Fruit fly (Drosophila melanogaster) whole organism, embryonic: ENCODE results near the gene CG10195.
A peak's percentile ranks its signal among the peaks of the same experiment; 100 is the strongest.

Experiments
- Ada2b ChIP-seq: fragments of 200-800 bp; sonication (Bioruptor generic); IDR thresholded peaks from 2 replicates; pipeline ENCODE4 v1.3.6; 2022; ENCODE audit warnings: missing biosample characterization, missing genetic modification characterization
- Antp ChIP-seq: fragments of 200-800 bp; sonication (Bioruptor generic); optimal IDR thresholded peaks from 3 replicates; lab custom pipeline; 2016; ENCODE audit warnings: missing biosample characterization, missing genetic modification characterization
- Atf6 ChIP-seq: fragments of 200-800 bp; sonication (Bioruptor generic); IDR thresholded peaks from 2 replicates; pipeline ENCODE4 v1.3.6; 2022; ENCODE audit warnings: missing biosample characterization, missing genetic modification characterization
- CG11504 ChIP-seq: fragments of 200-800 bp; sonication (Bioruptor generic); optimal IDR thresholded peaks from 3 replicates; lab custom pipeline; 2019; ENCODE audit warnings: missing biosample characterization, mild to moderate bottlenecking, missing genetic modification characterization, moderate library complexity
- CG1233 ChIP-seq: fragments of 200-800 bp; sonication (Bioruptor generic); optimal IDR thresholded peaks from 4 replicates; lab custom pipeline; 2018; ENCODE audit warnings: missing biosample characterization, mild to moderate bottlenecking, missing genetic modification characterization
- CG12391 ChIP-seq: fragments of 200-800 bp; sonication (Bioruptor generic); optimal IDR thresholded peaks from 3 replicates; lab custom pipeline; 2018; ENCODE audit warnings: missing biosample characterization, mild to moderate bottlenecking, missing genetic modification characterization, moderate library complexity
- CG14441 ChIP-seq: fragments of 200-800 bp; sonication (Bioruptor generic); IDR thresholded peaks from 2 replicates; pipeline ENCODE4 v1.3.6; 2022; ENCODE audit warnings: missing biosample characterization, missing genetic modification characterization
- CG1602 ChIP-seq: fragments of 200-800 bp; sonication (Bioruptor generic); optimal IDR thresholded peaks from 3 replicates; lab custom pipeline; 2016; ENCODE audit warnings: missing biosample characterization, missing genetic modification characterization
- CG1603 ChIP-seq: fragments of 200-800 bp; sonication (Bioruptor generic); optimal IDR thresholded peaks from 2 replicates; lab custom pipeline; 2019; ENCODE audit warnings: missing biosample characterization, mild to moderate bottlenecking, missing genetic modification characterization, moderate library complexity
- CG16813 ChIP-seq: fragments of 200-800 bp; sonication (Bioruptor generic); IDR thresholded peaks from 3 replicates; pipeline ENCODE4 v1.3.6; 2022; ENCODE audit warnings: missing biosample characterization, missing genetic modification characterization; ENCODE audit not compliant: partially characterized antibody
- CG17829 ChIP-seq: fragments of 200-800 bp; optimal IDR thresholded peaks from 2 replicates; lab custom pipeline; 2019; ENCODE audit warnings: missing biosample characterization, mild to moderate bottlenecking, missing genetic modification characterization, moderate library complexity
- CG18262 ChIP-seq: fragments of 200-800 bp; optimal IDR thresholded peaks from 3 replicates; lab custom pipeline; 2019; ENCODE audit warnings: missing biosample characterization, mild to moderate bottlenecking, missing genetic modification characterization, moderate library complexity
- CG1832 ChIP-seq: fragments of 200-800 bp; sonication (Bioruptor generic); optimal IDR thresholded peaks from 2 replicates; lab custom pipeline; 2017; ENCODE audit warnings: missing biosample characterization, mild to moderate bottlenecking, missing genetic modification characterization, inconsistent platforms
- CG2202 ChIP-seq: fragments of 200-800 bp; sonication (Bioruptor generic); optimal IDR thresholded peaks from 2 replicates; lab custom pipeline; 2018; ENCODE audit warnings: missing biosample characterization, mild to moderate bottlenecking, missing genetic modification characterization
- CG32532 ChIP-seq: fragments of 200-800 bp; sonication (Bioruptor generic); IDR thresholded peaks from 2 replicates; pipeline ENCODE4 v1.3.6; 2022; ENCODE audit warnings: missing biosample characterization, missing genetic modification characterization
- CG5180 ChIP-seq: fragments of 200-800 bp; sonication (Bioruptor generic); optimal IDR thresholded peaks from 3 replicates; lab custom pipeline; 2017; ENCODE audit warnings: missing biosample characterization, missing genetic modification characterization, mild to moderate bottlenecking, moderate library complexity, missing genetic modification reagents
- CG7786 ChIP-seq: fragments of 200-800 bp; sonication (Bioruptor generic); optimal IDR thresholded peaks from 2 replicates; lab custom pipeline; 2016; ENCODE audit warnings: missing biosample characterization, missing genetic modification characterization
- CG7839 ChIP-seq: fragments of 200-800 bp; sonication (Bioruptor generic); optimal IDR thresholded peaks from 3 replicates; lab custom pipeline; 2018; ENCODE audit warnings: missing biosample characterization, mild to moderate bottlenecking, missing genetic modification characterization, moderate library complexity
- CG8388 ChIP-seq: fragments of 200-800 bp; sonication (Bioruptor generic); optimal IDR thresholded peaks from 2 replicates; lab custom pipeline; 2019; ENCODE audit warnings: missing biosample characterization, mild to moderate bottlenecking, missing genetic modification characterization, moderate library complexity
- CG9797 ChIP-seq: fragments of 200-800 bp; sonication (Bioruptor generic); optimal IDR thresholded peaks from 3 replicates; lab custom pipeline; 2018; ENCODE audit warnings: missing biosample characterization, mild to moderate bottlenecking, missing genetic modification characterization
- CG9817 ChIP-seq: fragments of 200-800 bp; sonication (Bioruptor generic); optimal IDR thresholded peaks from 2 replicates; lab custom pipeline; 2018; ENCODE audit warnings: missing biosample characterization, mild to moderate bottlenecking, missing genetic modification characterization, moderate library complexity
- D ChIP-seq, 2 experiments: fragments of 200-800 bp in 1 of 2; fragments of >200 bp in 1 of 2; sonication (Bioruptor generic) in 1 of 2; optimal IDR thresholded peaks; 2 replicates in 1 of 2; 3 replicates in 1 of 2; lab custom pipeline; 2017; ENCODE audit warnings: mild to moderate bottlenecking in 1 of 2, missing biosample characterization in 1 of 2, missing genetic modification characterization in 1 of 2, missing genetic modification reagents in 1 of 2
- Dfd ChIP-seq, 2 experiments: fragments of >200 bp; optimal IDR thresholded peaks; 2 replicates each; lab custom pipeline; 2017; ENCODE audit warnings: missing biosample characterization in 2 of 2, missing genetic modification characterization in 2 of 2
- Hr78 ChIP-seq, 2 experiments: fragments of 200-800 bp in 1 of 2; fragments of >200 bp in 1 of 2; sonication (Bioruptor generic) in 1 of 2; optimal IDR thresholded peaks; 2 replicates each; lab custom pipeline; 2017 to 2019; ENCODE audit warnings: missing biosample characterization in 2 of 2, missing genetic modification characterization in 2 of 2, mild to moderate bottlenecking in 1 of 2, moderate library complexity in 1 of 2
- Med ChIP-seq: fragments of 200-800 bp; sonication (Bioruptor generic); peaks from one replicate; lab custom pipeline; 2016; ENCODE audit warnings: missing biosample characterization, missing genetic modification characterization, mild to moderate bottlenecking, inconsistent platforms, moderate library complexity
- Meics ChIP-seq: fragments of 200-800 bp; sonication (Bioruptor generic); optimal IDR thresholded peaks from 2 replicates; lab custom pipeline; 2017; ENCODE audit warnings: missing biosample characterization, mild to moderate bottlenecking, missing genetic modification characterization
- NK7.1 ChIP-seq: fragments of 200-800 bp; sonication (Bioruptor generic); optimal IDR thresholded peaks from 3 replicates; lab custom pipeline; 2016; ENCODE audit warnings: missing biosample characterization, missing genetic modification characterization
- Optix ChIP-seq: fragments of 200-800 bp; sonication (Bioruptor generic); IDR thresholded peaks from 3 replicates; pipeline ENCODE4 v1.3.6; 2022; ENCODE audit warnings: missing biosample characterization, missing genetic modification characterization
- Ravus ChIP-seq: fragments of 200-800 bp; sonication (Bioruptor generic); IDR thresholded peaks from 2 replicates; pipeline ENCODE4 v1.3.6; 2022; ENCODE audit warnings: missing biosample characterization, missing genetic modification characterization
- Sry-β ChIP-seq: fragments of 200-800 bp; sonication (Bioruptor generic); optimal IDR thresholded peaks from 2 replicates; lab custom pipeline; 2018; ENCODE audit warnings: missing biosample characterization, mild to moderate bottlenecking, missing genetic modification characterization, moderate library complexity
- Stat92E ChIP-seq, 3 experiments: fragments of >200 bp in 2 of 3; fragments of 200-800 bp in 1 of 3; sonication (Bioruptor generic) in 1 of 3; optimal IDR thresholded peaks; 2 replicates each; lab custom pipeline; 2017 to 2019; ENCODE audit warnings: missing biosample characterization in 3 of 3, missing genetic modification characterization in 3 of 3, mild to moderate bottlenecking in 1 of 3, moderate library complexity in 1 of 3
- Vsx1 ChIP-seq: fragments of 200-800 bp; sonication (Bioruptor generic); optimal IDR thresholded peaks from 2 replicates; lab custom pipeline; 2017; ENCODE audit warnings: missing biosample characterization, mild to moderate bottlenecking, missing genetic modification characterization, missing genetic modification reagents
- Xrp1 ChIP-seq: fragments of 200-800 bp; sonication (Bioruptor generic); IDR thresholded peaks from 2 replicates; pipeline ENCODE4 v1.3.6; 2022; ENCODE audit warnings: missing biosample characterization, missing genetic modification characterization
- crol ChIP-seq: fragments of 200-800 bp; sonication (Bioruptor generic); IDR thresholded peaks from 2 replicates; pipeline ENCODE4 v1.3.6; 2022; ENCODE audit warnings: missing biosample characterization, missing genetic modification characterization
- dan ChIP-seq: fragments of 200-800 bp; sonication (Bioruptor generic); IDR thresholded peaks from 2 replicates; pipeline ENCODE4 v1.3.6; 2022; ENCODE audit warnings: missing biosample characterization, missing genetic modification characterization
- dati ChIP-seq: fragments of 200-800 bp; sonication (Bioruptor generic); IDR thresholded peaks from 2 replicates; pipeline ENCODE4 v1.3.6; 2022; ENCODE audit warnings: missing biosample characterization, missing genetic modification characterization
- esg ChIP-seq: fragments of 200-800 bp; sonication (Bioruptor generic); conservative IDR thresholded peaks from 2 replicates; pipeline ENCODE4 v1.3.6; 2022; ENCODE audit warnings: missing biosample characterization, missing genetic modification characterization
- gsb ChIP-seq: fragments of 200-800 bp; sonication (Bioruptor generic); IDR thresholded peaks from 2 replicates; pipeline ENCODE4 v1.3.6; 2022; ENCODE audit warnings: missing biosample characterization, missing genetic modification characterization
- hb ChIP-seq: fragments of 200-800 bp; sonication (Bioruptor generic); IDR thresholded peaks from 3 replicates; pipeline ENCODE4 v1.3.6; 2022; ENCODE audit warnings: missing biosample characterization, missing genetic modification characterization; ENCODE audit not compliant: partially characterized antibody
- jumu ChIP-seq: fragments of 200-800 bp; sonication (Bioruptor generic); optimal IDR thresholded peaks from 3 replicates; lab custom pipeline; 2016; ENCODE audit warnings: missing biosample characterization, missing genetic modification characterization
- nerfin-1 ChIP-seq: fragments of 200-800 bp; sonication (Bioruptor generic); optimal IDR thresholded peaks from 3 replicates; lab custom pipeline; 2019; ENCODE audit warnings: missing biosample characterization, mild to moderate bottlenecking, missing genetic modification characterization, moderate library complexity
- nerfin-2 ChIP-seq: fragments of 200-800 bp; sonication (Bioruptor generic); IDR thresholded peaks from 2 replicates; pipeline ENCODE4 v1.3.6; 2022; ENCODE audit warnings: missing biosample characterization, missing genetic modification characterization; ENCODE audit not compliant: partially characterized antibody
- pzg ChIP-seq: fragments of 200-800 bp; sonication (Bioruptor generic); optimal IDR thresholded peaks from 3 replicates; lab custom pipeline; 2018; ENCODE audit warnings: missing biosample characterization, mild to moderate bottlenecking, missing genetic modification characterization, moderate library complexity
- trem ChIP-seq: fragments of 200-800 bp; optimal IDR thresholded peaks from 3 replicates; lab custom pipeline; 2019; ENCODE audit warnings: missing biosample characterization, mild to moderate bottlenecking, missing genetic modification characterization, moderate library complexity
- vnd ChIP-seq: fragments of 200-800 bp; sonication (Bioruptor generic); IDR thresholded peaks from 3 replicates; pipeline ENCODE4 v1.3.6; 2022; ENCODE audit warnings: missing biosample characterization, missing genetic modification characterization; ENCODE audit not compliant: partially characterized antibody
- zen2 ChIP-seq: fragments of 200-800 bp; sonication (Bioruptor generic); IDR thresholded peaks from 3 replicates; pipeline ENCODE4 v1.3.6; 2022; ENCODE audit warnings: missing biosample characterization, missing genetic modification characterization; ENCODE audit not compliant: partially characterized antibody
- zfh1 ChIP-seq: fragments of 200-800 bp; sonication (Bioruptor generic); IDR thresholded peaks from 3 replicates; pipeline ENCODE4 v1.3.6; 2022; ENCODE audit warnings: missing biosample characterization, missing genetic modification characterization

The CG10195 gene

dm6 chr2L:19492934-19493686 lies 8.6 kb upstream of the CG10195 start, which contains the start of the genes swm and Ctu2 (continued):
- TF ChIP-seq NK7.1 (GFP tag; lab: Kevin White, UChicago) = no peak
- peak; percentile 70 for TF ChIP-seq CG32532
- TF ChIP-seq zfh1 (GFP tag; lab: Robert Waterston, UW) = no peak
- TF ChIP-seq nerfin-2 (GFP tag; lab: Robert Waterston, UW) = 0 out of 2 replicates have a peak, but pooled peaks have one; percentile 50
- TF ChIP-seq Optix = no peak
- no peak for TF ChIP-seq gsb (GFP tag; lab: Robert Waterston, UW)
- peak; percentile 62; the same call in 1 of the 3 replicates for TF ChIP-seq vnd (GFP tag; lab: Robert Waterston, UW)
- no peak for TF ChIP-seq Dfd (GFP tag; optimal IDR thresholded peaks at IDR 0.05; lab: Kevin White, UChicago)
- peak; percentile 72 for TF ChIP-seq Xrp1 (GFP tag; lab: Robert Waterston, UW)
- no peak for TF ChIP-seq CG7786 (GFP tag; lab: Kevin White, UChicago)
- peak; percentile 31; the same call in 1 of the 2 replicates for TF ChIP-seq esg (GFP tag; lab: Robert Waterston, UW)
- peak; percentile 72 for TF ChIP-seq nerfin-1 (tag; lab: Kevin White, UChicago)
- peak; percentile 16 for TF ChIP-seq CG9797 (GFP tag; lab: Kevin White, UChicago)
- peak; percentile 79 for TF ChIP-seq CG9817 (tag; lab: Kevin White, UChicago)
- TF ChIP-seq hb (GFP tag; lab: Robert Waterston, UW) = peak; percentile 62; the same call in 1 of the 3 replicates
- TF ChIP-seq Ravus (GFP tag; lab: Robert Waterston, UW) = no peak
- no peak for TF ChIP-seq Hr78 (GFP tag; optimal IDR thresholded peaks at IDR 0.05; lab: Kevin White, UChicago)
- no peak for TF ChIP-seq crol (GFP tag; lab: Robert Waterston, UW)
- peak; percentile 78 for TF ChIP-seq CG16813
- TF ChIP-seq Antp (GFP tag; lab: Kevin White, UChicago) = no peak
- TF ChIP-seq CG11504 = no peak
- peak; percentile 73 for TF ChIP-seq CG18262 (tag; lab: Kevin White, UChicago)
- TF ChIP-seq D (optimal IDR thresholded peaks at IDR 0.05; lab: Kevin White, UChicago) = no peak
- peak; percentile 40 for TF ChIP-seq D (GFP tag; optimal IDR thresholded peaks at IDR 0.05; lab: Kevin White, UChicago)
- TF ChIP-seq jumu (GFP tag; lab: Kevin White, UChicago) = no peak
- TF ChIP-seq Meics (GFP tag; lab: Kevin White, UChicago) = no peak
- no peak for TF ChIP-seq dati
- peak; percentile 94 for TF ChIP-seq Sry-β (GFP tag; lab: Kevin White, UChicago)
- TF ChIP-seq zen2 (GFP tag; lab: Robert Waterston, UW) = peak; percentile 59; the same call in 2 of the 3 replicates
- peak; percentile 72 for TF ChIP-seq CG17829 (tag; lab: Kevin White, UChicago)
- TF ChIP-seq Med (GFP tag; lab: Kevin White, UChicago) = peak; percentile 68
- TF ChIP-seq CG12391 (tag; lab: Kevin White, UChicago) = peak; percentile 83
- TF ChIP-seq Atf6 (GFP tag; lab: Robert Waterston, UW) = no peak; the same call in 1 of the 2 replicates
- TF ChIP-seq Vsx1 (GFP tag; lab: Kevin White, UChicago) = no peak
- no peak for TF ChIP-seq CG1832
- TF ChIP-seq CG1603 (tag; lab: Kevin White, UChicago) = peak; percentile 5
- TF ChIP-seq trem (tag; lab: Kevin White, UChicago) = peak; percentile 74
- TF ChIP-seq dan (GFP tag; lab: Robert Waterston, UW) = no peak
- no peak for TF ChIP-seq CG14441 (GFP tag; lab: Robert Waterston, UW)
- TF ChIP-seq CG7839 (tag; lab: Kevin White, UChicago) = peak; percentile 77
- TF ChIP-seq CG1602 (GFP tag; lab: Kevin White, UChicago) = peak; percentile 59
- TF ChIP-seq CG1233 (GFP tag; lab: Kevin White, UChicago) = peak; percentile 41
- peak; percentile 69 for TF ChIP-seq CG8388 (GFP tag; lab: Kevin White, UChicago)
- TF ChIP-seq CG5180 (GFP tag; lab: Kevin White, UChicago) = no peak
- TF ChIP-seq pzg (GFP tag; lab: Kevin White, UChicago) = peak; percentile 48
- TF ChIP-seq Stat92E (GFP tag; optimal IDR thresholded peaks at IDR 0.05; lab: Kevin White, UChicago) = no peak
- TF ChIP-seq CG2202 (tag; lab: Kevin White, UChicago) = peak; percentile 40
- TF ChIP-seq Ada2b (GFP tag; lab: Robert Waterston, UW) = peak; percentile 54; the same call in 1 of the 2 replicates
